Worm (Caenorhabditis elegans): ENCODE results near the gene glb-29.

The glb-29 gene

ce11 chrII:12040167-12040566 is 31.3 kb downstream of the glb-29 start (continued):
- TF ChIP-seq dve-1 (tag; optimal IDR thresholded peaks at IDR 0.05; ENCODE audit: insufficient read depth), result peak; percentile 87
- TF ChIP-seq mdl-1 (tag; optimal IDR thresholded peaks at IDR 0.05), result peak in 1 of 2 experiments; percentile 68
- no peak for TF ChIP-seq Y48G9A.11 (GFP tag; IDR thresholded peaks at IDR 0.05)
- peak; percentile 9 for TF ChIP-seq mes-2 (tag; optimal IDR thresholded peaks at IDR 0.05; ENCODE audit: poor library complexity, severe bottlenecking)
- no peak for TF ChIP-seq nhr-42 (GFP tag; IDR thresholded peaks at IDR 0.05)
- TF ChIP-seq nhr-77 (tag; optimal IDR thresholded peaks at IDR 0.05), result peak; percentile 81
- TF ChIP-seq dmd-8 (GFP tag; IDR thresholded peaks at IDR 0.05), result no peak
- no peak for TF ChIP-seq attf-4 (tag; optimal IDR thresholded peaks at IDR 0.05)
- TF ChIP-seq ctbp-1 (GFP tag; IDR thresholded peaks at IDR 0.05), result no peak
- TF ChIP-seq daf-16 (GFP tag; optimal IDR thresholded peaks at IDR 0.05), result no peak
- peak; percentile 96 for TF ChIP-seq daf-16 (tag; optimal IDR thresholded peaks at IDR 0.05)
- TF ChIP-seq lin-1 (GFP tag; IDR thresholded peaks at IDR 0.05), result peak; percentile 45; the same call in 1 of the 2 replicates
- no peak for TF ChIP-seq nhr-10 (tag; optimal IDR thresholded peaks at IDR 0.05)
- no peak for TF ChIP-seq F26F4.8 (GFP tag; conservative IDR thresholded peaks at IDR 0.05)

ce11 chrII:12041116-12041515 is 32.2 kb downstream of the glb-29 start:
- TF ChIP-seq hlh-30 (tag; optimal IDR thresholded peaks at IDR 0.05; ENCODE audit: insufficient read depth) (peak; percentile 55), ztf-11 (tag; optimal IDR thresholded peaks at IDR 0.05) (no peak), nhr-28 (tag; optimal IDR thresholded peaks at IDR 0.05) (no peak), lsy-2 (tag; optimal IDR thresholded peaks at IDR 0.05) (no peak), F49E8.2 (tag; optimal IDR thresholded peaks at IDR 0.05; ENCODE audit: borderline replicate concordance) (no peak), ceh-20 (GFP tag; IDR thresholded peaks at IDR 0.05) (no peak), egl-27 (tag; optimal IDR thresholded peaks at IDR 0.05) (no peak), ztf-7 (tag; optimal IDR thresholded peaks at IDR 0.05) (no peak), ceh-32 (tag; optimal IDR thresholded peaks at IDR 0.05; ENCODE audit: poor library complexity) (no peak), hmg-1.1 (GFP tag; IDR thresholded peaks at IDR 0.05) (no peak), aha-1 (tag) (peak; percentile 95), madf-5 (GFP tag; IDR thresholded peaks at IDR 0.05) (no peak)

ce11 chrII:12042108-12042960 is 33.5 kb downstream of the glb-29 start, which contains the start of gene ippk-1:
Gene ippk-1, plus strand, starts transcription at chrII:12042910.
- peak; percentile 83 for TF ChIP-seq dmd-6 (GFP tag; IDR thresholded peaks at IDR 0.05)
- TF ChIP-seq F37D6.2 (tag; optimal IDR thresholded peaks at IDR 0.05), result peak; percentile 16
- 0 out of 2 replicates have a peak, but pooled peaks have one; percentile 16 for TF ChIP-seq dmd-9 (GFP tag; IDR thresholded peaks at IDR 0.05)
- no peak for TF ChIP-seq php-3 (GFP tag; IDR thresholded peaks at IDR 0.05)
- peak; percentile 27 for TF ChIP-seq nhr-76 (tag; optimal IDR thresholded peaks at IDR 0.05)
- TF ChIP-seq mdl-1 (tag; optimal IDR thresholded peaks at IDR 0.05), result peak in 1 of 2 experiments; percentile 22
- TF ChIP-seq nhr-10 (tag; optimal IDR thresholded peaks at IDR 0.05), result no peak
- TF ChIP-seq lin-38 (GFP tag; IDR thresholded peaks at IDR 0.05), result peak; percentile 88
- TF ChIP-seq hmg-1.1 (GFP tag; IDR thresholded peaks at IDR 0.05), result peak; percentile 64
- no peak for TF ChIP-seq F26F4.8 (GFP tag; conservative IDR thresholded peaks at IDR 0.05)
- 0 out of 4 replicates have a peak, but pooled peaks of 1 of the 2 experiments have one; percentile 13 for TF ChIP-seq madf-5 (GFP tag; IDR thresholded peaks at IDR 0.05)
- no peak for TF ChIP-seq Y105C5A.15 (GFP tag; IDR thresholded peaks at IDR 0.05)
- TF ChIP-seq dve-1 (tag; optimal IDR thresholded peaks at IDR 0.05; ENCODE audit: insufficient read depth), result peak; percentile 30
- TF ChIP-seq madf-9 (GFP tag; conservative IDR thresholded peaks at IDR 0.05), result peak; percentile 35; the same call in 1 of the 2 replicates
- peak; percentile 32 for TF ChIP-seq nhr-48 (tag; optimal IDR thresholded peaks at IDR 0.05)
- TF ChIP-seq T26A8.4 (GFP tag; IDR thresholded peaks at IDR 0.05), result no peak
- peak in 1 of 2 experiments; percentile 56 for TF ChIP-seq unc-62 (GFP tag; optimal IDR thresholded peaks at IDR 0.05 in 1 of 2)
- no peak for TF ChIP-seq unc-62 (tag; optimal IDR thresholded peaks at IDR 0.05)
- peak; percentile 64 for TF ChIP-seq hlh-11 (tag; optimal IDR thresholded peaks at IDR 0.05)
- TF ChIP-seq nhr-42 (GFP tag; IDR thresholded peaks at IDR 0.05), result no peak
- peak; percentile 79 for TF ChIP-seq lin-1 (GFP tag; IDR thresholded peaks at IDR 0.05)
- no peak for TF ChIP-seq Y75B8A.6 (GFP tag; IDR thresholded peaks at IDR 0.05)
- peak; percentile 96 for TF ChIP-seq aha-1 (tag)
- no peak for TF ChIP-seq ceh-32 (tag; optimal IDR thresholded peaks at IDR 0.05; ENCODE audit: poor library complexity)
- TF ChIP-seq vab-7 (GFP tag; IDR thresholded peaks at IDR 0.05), result peak; percentile 55; the same call in 1 of the 2 replicates
- 0 out of 2 replicates have a peak, but pooled peaks have one; percentile 43 for TF ChIP-seq pha-4 (GFP tag; IDR thresholded peaks at IDR 0.05)
- TF ChIP-seq pha-4 (tag; optimal IDR thresholded peaks at IDR 0.05), result no peak
- no peak for TF ChIP-seq snpc-1.2 (GFP tag; IDR thresholded peaks at IDR 0.05)
- TF ChIP-seq lin-29 (GFP tag; IDR thresholded peaks at IDR 0.05), result no peak; the same call in 1 of the 2 replicates
- no peak for TF ChIP-seq dmd-8 (GFP tag; IDR thresholded peaks at IDR 0.05)

All from whole organism, L4 larva.